Fruit fly (Drosophila melanogaster): Measurements from ENCODE around the gene CG45101.

CG45101 gene

DNA sequence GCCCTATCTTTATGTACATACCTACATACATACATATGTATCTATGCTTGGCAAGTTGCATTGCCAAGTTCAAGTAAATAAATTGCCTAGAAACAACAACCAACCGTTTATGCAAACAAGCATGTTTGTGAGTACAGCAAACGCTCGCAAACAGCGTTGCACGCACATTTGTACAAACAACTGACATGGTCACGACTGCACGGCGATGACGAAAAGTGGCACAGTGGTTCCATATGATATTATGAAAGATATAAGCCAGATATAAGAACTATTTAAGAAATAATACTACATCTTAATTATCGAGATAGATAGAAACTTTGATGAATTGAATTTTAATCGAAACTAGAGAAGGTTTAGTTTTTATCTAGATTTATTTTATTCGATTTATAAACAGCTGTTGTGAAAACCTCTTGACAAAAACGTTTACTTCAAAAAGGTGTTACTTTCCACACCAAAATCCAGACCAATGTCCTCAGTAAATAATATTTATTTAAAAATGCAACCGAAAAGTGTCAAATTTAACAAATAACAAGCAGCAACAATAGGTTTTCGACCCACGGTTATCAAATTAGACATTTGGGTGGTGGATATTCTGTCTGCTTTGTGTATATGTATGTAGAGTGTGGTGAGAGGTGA, 25.1 kb downstream of the CG45101 start (continued):
- TF ChIP-seq hbn (GFP tag; IDR thresholded peaks at IDR 0.05; ENCODE audit: partially characterized antibody) (no peak), repo (GFP tag; optimal IDR thresholded peaks at IDR 0.05) (peak; percentile 78), CG6654 (GFP tag; optimal IDR thresholded peaks at IDR 0.05) (peak; percentile 67), ems (GFP tag; optimal IDR thresholded peaks at IDR 0.05) (peak; percentile 87), tup (GFP tag; optimal IDR thresholded peaks at IDR 0.05) (peak; percentile 76), HLH3B (GFP tag; IDR thresholded peaks at IDR 0.05) (peak; percentile 71), fd102C (GFP tag; optimal IDR thresholded peaks at IDR 0.05) (peak; percentile 93), fu2 (GFP tag; optimal IDR thresholded peaks at IDR 0.05) (peak; percentile 51), ac (GFP tag; optimal IDR thresholded peaks at IDR 0.05) (peak; percentile 75), seq (GFP tag; IDR thresholded peaks at IDR 0.05) (peak; percentile 85), CG8281 (tag; optimal IDR thresholded peaks at IDR 0.05) (peak; percentile 66), schlank (tag; optimal IDR thresholded peaks at IDR 0.05) (no peak), CG4854 (GFP tag; optimal IDR thresholded peaks at IDR 0.05) (peak; percentile 73), org-1 (GFP tag; optimal IDR thresholded peaks at IDR 0.05) (peak; percentile 90), dm (GFP tag; optimal IDR thresholded peaks at IDR 0.05) (peak; percentile 75), br (optimal IDR thresholded peaks at IDR 0.05) (no peak), scrt (GFP tag; optimal IDR thresholded peaks at IDR 0.05) (peak; percentile 31), tgo (GFP tag; IDR thresholded peaks at IDR 0.05) (peak; percentile 83; the same call in 2 of the 3 replicates), CG11456 (GFP tag; IDR thresholded peaks at IDR 0.05) (no peak), YL-1 (GFP tag; optimal IDR thresholded peaks at IDR 0.05) (peak; percentile 81), en (GFP tag; optimal IDR thresholded peaks at IDR 0.05) (peak; percentile 34), Doc2 (GFP tag; IDR thresholded peaks at IDR 0.05) (peak; percentile 49; the same call in 1 of the 2 replicates), dati (GFP tag; IDR thresholded peaks at IDR 0.05) (peak; percentile 51; the same call in 1 of the 2 replicates), CG1529 (GFP tag; optimal IDR thresholded peaks at IDR 0.05) (peak; percentile 94), z (GFP tag; IDR thresholded peaks at IDR 0.05) (peak; percentile 76; the same call in 1 of the 3 replicates), Abd-B (GFP tag; optimal IDR thresholded peaks at IDR 0.05) (peak; percentile 79), kni (GFP tag; optimal IDR thresholded peaks at IDR 0.05) (peak; percentile 93), gsb-n (tag; optimal IDR thresholded peaks at IDR 0.05) (peak; percentile 85), dimm (GFP tag; IDR thresholded peaks at IDR 0.05) (peak; percentile 4; the same call in 1 of the 2 replicates), Nf-YB (GFP tag; optimal IDR thresholded peaks at IDR 0.05) (peak; percentile 83), CG33213 (GFP tag; optimal IDR thresholded peaks at IDR 0.05) (peak; percentile 79), stc (GFP tag; IDR thresholded peaks at IDR 0.05) (peak; percentile 69), PHDP (tag; optimal IDR thresholded peaks at IDR 0.05) (peak; percentile 89), BtbVII (GFP tag; optimal IDR thresholded peaks at IDR 0.05) (peak; percentile 78), Scr (GFP tag; IDR thresholded peaks at IDR 0.05; ENCODE audit: partially characterized antibody) (no peak), run (tag; optimal IDR thresholded peaks at IDR 0.05) (peak; percentile 86), aop (GFP tag; IDR thresholded peaks at IDR 0.05) (peak; percentile 22; the same call in 1 of the 2 replicates), croc (GFP tag; conservative IDR thresholded peaks at IDR 0.05) (peak; percentile 68), Xrp1 (GFP tag; IDR thresholded peaks at IDR 0.05) (peak; percentile 87), Lpt (GFP tag; optimal IDR thresholded peaks at IDR 0.05) (no peak), tio (GFP tag; optimal IDR thresholded peaks at IDR 0.05) (peak; percentile 95), CG32532 (GFP tag; IDR thresholded peaks at IDR 0.05) (peak; percentile 58; the same call in 1 of the 2 replicates), D19A (tag; optimal IDR thresholded peaks at IDR 0.05) (peak; percentile 93), Side (GFP tag; optimal IDR thresholded peaks at IDR 0.05) (peak; percentile 77), nau (GFP tag; optimal IDR thresholded peaks at IDR 0.05) (peak; percentile 93), chm (GFP tag; IDR thresholded peaks at IDR 0.05) (peak; percentile 94; the same call in 1 of the 2 replicates), trem (tag; optimal IDR thresholded peaks at IDR 0.05) (peak; percentile 49), crp (GFP tag; optimal IDR thresholded peaks at IDR 0.05) (peak; percentile 27 to 62), pita (GFP tag; optimal IDR thresholded peaks at IDR 0.05) (no peak), CG14050 (GFP tag; IDR thresholded peaks at IDR 0.05) (peak; percentile 35; the same call in 2 of the 3 replicates)

All from whole organism, embryonic.